Worm (Caenorhabditis elegans): ENCODE results near the gene bed-3.
"Not testable (repeated sequence)": the region's sequence is repeated elsewhere in the genome, so short reads cannot be mapped to it uniquely, and the experiment has no call there.

bed-3 gene

DNA sequence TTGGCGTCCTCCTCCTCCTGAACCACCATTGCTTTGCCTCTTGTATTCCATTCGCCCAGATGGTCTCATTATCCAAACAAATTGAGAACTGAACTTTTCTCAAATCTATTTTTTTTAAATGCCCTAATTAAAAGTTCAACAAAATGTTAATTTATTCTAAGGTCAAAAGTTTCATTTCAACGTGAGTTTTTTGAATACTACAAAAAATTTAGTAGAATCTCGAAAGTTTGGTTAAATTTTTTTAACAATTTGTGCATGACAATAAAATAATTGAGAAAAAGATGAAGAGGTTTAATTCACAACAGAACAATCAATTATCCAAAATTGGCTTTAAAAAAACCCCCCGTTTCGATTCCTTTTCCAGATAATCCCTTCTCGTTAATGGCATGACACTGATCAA is 24.4 kb upstream of the bed-3 start, which contains the start of gene F32B6.4:
Gene F32B6.4 (minus strand): TSS at position 101 of the 400 bp plus-strand sequence.
- TF ChIP-seq med-1 (GFP tag; optimal IDR thresholded peaks at IDR 0.05; ENCODE audit: insufficient read depth) (no peak), tab-1 (GFP tag; IDR thresholded peaks at IDR 0.05) (no peak), ztf-23 (GFP tag; IDR thresholded peaks at IDR 0.05) (no peak), ztf-29 (GFP tag; IDR thresholded peaks at IDR 0.05) (no peak), ref-1 (GFP tag; conservative IDR thresholded peaks at IDR 0.05) (no peak), klf-2 (GFP tag; conservative IDR thresholded peaks at IDR 0.05) (no peak), T22C8.4 (GFP tag; IDR thresholded peaks at IDR 0.05) (no peak)

DNA sequence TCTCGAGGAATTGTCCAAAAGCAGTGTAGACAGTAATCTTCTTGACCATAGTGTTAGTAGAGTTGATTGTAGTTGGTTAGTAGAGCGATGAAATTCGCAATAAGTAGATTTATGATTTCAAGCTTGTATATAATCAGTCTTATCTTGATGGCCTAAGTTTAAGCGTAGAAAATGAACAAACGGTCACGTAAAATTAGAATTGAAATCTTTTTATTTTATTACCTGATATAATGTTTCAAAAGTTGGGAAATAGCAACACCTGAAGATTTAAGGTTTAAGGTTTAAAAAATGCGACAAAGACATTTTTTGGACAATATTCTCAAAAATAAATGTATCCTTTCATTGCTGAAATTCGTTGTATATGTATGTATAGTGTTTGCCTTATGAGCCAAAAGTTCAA is 22.7 kb upstream of the bed-3 start, which contains the start of gene sss-1:
Gene sss-1 (minus strand): TSS at position 101 of the 400 bp plus-strand sequence.
- TF ChIP-seq ztf-29 (GFP tag; IDR thresholded peaks at IDR 0.05); T22C8.4 (GFP tag; IDR thresholded peaks at IDR 0.05); med-1 (GFP tag; optimal IDR thresholded peaks at IDR 0.05; ENCODE audit: insufficient read depth): not testable (repeated sequence)

DNA sequence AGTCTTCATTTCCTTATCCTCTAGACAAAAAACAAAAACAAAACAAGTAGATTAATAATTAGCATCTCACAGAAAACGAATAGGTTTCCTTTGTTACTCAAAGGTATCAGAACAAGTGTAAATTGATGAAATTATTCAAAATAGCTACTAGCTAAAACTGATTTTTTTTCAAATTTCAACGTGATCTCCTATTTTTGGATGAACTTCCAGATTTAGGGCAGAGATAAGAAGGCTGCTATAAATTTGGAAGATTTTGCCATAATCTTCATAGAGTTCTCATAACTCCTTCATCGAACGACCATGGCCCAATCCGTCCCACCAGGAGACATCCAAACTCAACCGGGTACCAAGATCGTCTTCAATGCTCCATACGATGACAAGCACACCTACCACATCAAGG is 22.0 kb upstream of the bed-3 start, which contains the start of gene msp-77:
Gene msp-77 (plus strand): TSS at position 301 of the 400 bp plus-strand sequence.
- not testable (repeated sequence) for TF ChIP-seq cog-1 (tag; optimal IDR thresholded peaks at IDR 0.05); ztf-29 (GFP tag; IDR thresholded peaks at IDR 0.05); ref-1 (GFP tag; conservative IDR thresholded peaks at IDR 0.05)

DNA sequence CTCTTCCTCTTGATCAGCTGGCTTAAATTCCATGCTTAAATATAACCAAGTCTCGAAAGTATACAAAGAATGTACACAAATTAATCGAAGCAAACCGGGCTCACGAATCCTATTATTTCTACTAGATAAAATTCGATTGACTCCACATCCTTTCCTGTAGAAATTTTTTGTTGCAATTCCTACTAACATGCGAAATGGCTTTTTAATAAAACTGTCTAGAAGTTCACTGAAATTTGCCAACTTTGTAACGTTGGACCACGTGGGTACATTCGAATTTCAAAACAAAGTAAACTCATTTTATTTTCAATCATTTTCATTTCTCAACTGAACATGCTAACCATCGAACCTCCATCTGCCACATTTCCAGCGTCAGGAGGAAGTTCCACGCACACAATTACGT is 21.2 kb upstream of the bed-3 start, which contains the start of gene ssp-32:
Gene ssp-32 (plus strand): TSS at position 301 of the 400 bp plus-strand sequence.
- no peak for TF ChIP-seq flt-1 (GFP tag; IDR thresholded peaks at IDR 0.05)
- no peak for TF ChIP-seq ref-1 (GFP tag; conservative IDR thresholded peaks at IDR 0.05)
- no peak for TF ChIP-seq ztf-23 (GFP tag; IDR thresholded peaks at IDR 0.05)
- no peak for TF ChIP-seq ztf-29 (GFP tag; IDR thresholded peaks at IDR 0.05)

DNA sequence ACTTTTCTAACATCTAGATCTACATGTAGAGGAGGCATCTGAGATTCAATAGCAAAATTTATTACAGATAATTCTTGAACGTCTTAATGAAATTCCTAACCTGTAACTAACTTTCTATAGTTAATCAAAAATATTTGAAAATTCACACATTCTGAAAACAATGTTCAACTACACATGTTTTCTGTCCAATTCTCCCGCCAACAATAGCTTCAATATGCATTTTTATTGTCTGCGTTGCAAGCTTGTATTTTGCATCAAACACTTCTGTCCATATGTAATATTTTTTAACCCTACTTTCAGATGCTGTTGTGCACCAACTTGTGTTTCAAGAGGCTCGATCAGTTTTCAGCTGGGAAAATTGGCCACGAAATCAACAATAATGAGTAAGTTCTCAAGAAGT is 17.6 kb upstream of the bed-3 start, which contains the start of gene tbc-3:
Gene tbc-3 (plus strand): TSS at position 301 of the 400 bp plus-strand sequence.
- no peak for TF ChIP-seq ztf-29 (GFP tag; IDR thresholded peaks at IDR 0.05)
- no peak for TF ChIP-seq klf-2 (GFP tag; conservative IDR thresholded peaks at IDR 0.05)
- no peak for TF ChIP-seq cog-1 (tag; optimal IDR thresholded peaks at IDR 0.05)

DNA sequence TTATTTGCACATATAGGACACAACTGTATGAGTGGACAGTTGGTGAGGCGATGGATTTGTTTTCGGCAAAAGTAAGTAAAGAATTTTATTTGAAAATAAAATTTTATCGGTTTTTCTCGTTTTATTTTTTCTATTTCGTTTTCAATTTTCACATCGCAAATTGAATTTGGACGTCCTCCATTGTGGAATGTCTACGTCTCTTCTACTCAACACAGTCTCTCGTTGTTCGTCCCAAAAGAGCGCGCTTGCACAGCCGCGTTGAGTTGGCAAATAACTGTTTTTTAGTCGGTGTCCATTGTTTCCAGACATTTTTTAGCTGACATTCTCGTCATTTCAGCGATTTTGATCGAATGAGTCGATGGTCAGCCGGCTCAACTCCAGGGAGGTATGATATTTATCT is 17.1 kb upstream of the bed-3 start:
- TF ChIP-seq klf-2 (GFP tag; conservative IDR thresholded peaks at IDR 0.05) (no peak), cog-1 (tag; optimal IDR thresholded peaks at IDR 0.05) (no peak), med-1 (GFP tag; optimal IDR thresholded peaks at IDR 0.05; ENCODE audit: insufficient read depth) (no peak), tab-1 (GFP tag; IDR thresholded peaks at IDR 0.05) (no peak), T22C8.4 (GFP tag; IDR thresholded peaks at IDR 0.05) (no peak), flt-1 (GFP tag; IDR thresholded peaks at IDR 0.05) (no peak), ztf-23 (GFP tag; IDR thresholded peaks at IDR 0.05) (no peak), ztf-29 (GFP tag; IDR thresholded peaks at IDR 0.05) (no peak), ref-1 (GFP tag; conservative IDR thresholded peaks at IDR 0.05) (no peak)

DNA sequence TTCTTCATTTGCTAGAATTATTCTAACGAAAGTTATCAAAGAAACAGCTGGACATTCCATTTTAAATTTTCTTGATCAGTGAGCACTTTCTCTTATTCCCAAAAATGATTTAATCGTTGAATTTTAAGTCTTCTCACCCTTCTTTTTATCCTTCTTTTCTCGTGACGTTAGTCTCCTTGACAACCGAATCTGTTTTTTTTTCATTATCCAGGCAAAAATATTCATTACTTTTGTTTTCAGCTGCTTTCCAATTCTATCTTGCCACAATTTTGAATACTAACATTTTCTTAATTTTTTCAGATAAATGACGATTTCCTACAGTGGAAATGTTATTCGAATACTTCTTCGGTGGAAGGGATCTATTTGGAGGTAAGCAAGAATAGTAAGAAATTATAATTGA is 12.7 kb upstream of the bed-3 start, which contains the start of gene best-13:
Gene best-13 (plus strand): TSS at position 301 of the 400 bp plus-strand sequence.
- no peak for TF ChIP-seq ref-1 (GFP tag; conservative IDR thresholded peaks at IDR 0.05)
- no peak for TF ChIP-seq T22C8.4 (GFP tag; IDR thresholded peaks at IDR 0.05)
- TF ChIP-seq med-1 (GFP tag; optimal IDR thresholded peaks at IDR 0.05; ENCODE audit: insufficient read depth) = no peak
- TF ChIP-seq ztf-23 (GFP tag; IDR thresholded peaks at IDR 0.05) = no peak
- TF ChIP-seq ztf-29 (GFP tag; IDR thresholded peaks at IDR 0.05) = no peak
- no peak for TF ChIP-seq flt-1 (GFP tag; IDR thresholded peaks at IDR 0.05)
- TF ChIP-seq tab-1 (GFP tag; IDR thresholded peaks at IDR 0.05) = no peak
- no peak for TF ChIP-seq klf-2 (GFP tag; conservative IDR thresholded peaks at IDR 0.05)
- TF ChIP-seq cog-1 (tag; optimal IDR thresholded peaks at IDR 0.05) = no peak

DNA sequence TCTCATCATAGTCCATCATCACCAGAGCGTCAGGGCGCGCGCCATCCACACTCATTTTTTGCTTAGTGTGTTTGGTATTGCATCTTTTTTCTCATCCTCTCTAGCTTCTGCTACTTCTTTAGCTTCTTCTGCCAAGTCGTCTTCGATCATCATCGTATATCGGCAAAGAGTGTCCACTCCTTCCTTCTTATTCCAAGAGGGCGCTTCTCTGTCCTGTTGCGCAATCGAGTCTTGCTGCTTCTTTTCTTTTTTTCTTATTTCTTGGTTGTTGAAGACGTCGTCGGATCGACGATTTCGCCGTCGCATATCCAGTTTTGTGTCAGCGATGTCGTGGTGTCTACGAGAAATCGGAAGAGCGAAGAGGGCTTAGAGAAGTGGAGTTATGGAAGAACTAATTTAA is 3.3 kb upstream of the bed-3 start:
- TF ChIP-seq klf-2 (GFP tag; conservative IDR thresholded peaks at IDR 0.05) = no peak
- no peak for TF ChIP-seq ref-1 (GFP tag; conservative IDR thresholded peaks at IDR 0.05)
- no peak for TF ChIP-seq ztf-29 (GFP tag; IDR thresholded peaks at IDR 0.05)
- no peak for TF ChIP-seq cog-1 (tag; optimal IDR thresholded peaks at IDR 0.05)
- TF ChIP-seq tab-1 (GFP tag; IDR thresholded peaks at IDR 0.05) = no peak
- TF ChIP-seq flt-1 (GFP tag; IDR thresholded peaks at IDR 0.05) = no peak
- TF ChIP-seq T22C8.4 (GFP tag; IDR thresholded peaks at IDR 0.05) = no peak
- no peak for TF ChIP-seq ztf-23 (GFP tag; IDR thresholded peaks at IDR 0.05)
- TF ChIP-seq med-1 (GFP tag; optimal IDR thresholded peaks at IDR 0.05; ENCODE audit: insufficient read depth) = no peak

DNA sequence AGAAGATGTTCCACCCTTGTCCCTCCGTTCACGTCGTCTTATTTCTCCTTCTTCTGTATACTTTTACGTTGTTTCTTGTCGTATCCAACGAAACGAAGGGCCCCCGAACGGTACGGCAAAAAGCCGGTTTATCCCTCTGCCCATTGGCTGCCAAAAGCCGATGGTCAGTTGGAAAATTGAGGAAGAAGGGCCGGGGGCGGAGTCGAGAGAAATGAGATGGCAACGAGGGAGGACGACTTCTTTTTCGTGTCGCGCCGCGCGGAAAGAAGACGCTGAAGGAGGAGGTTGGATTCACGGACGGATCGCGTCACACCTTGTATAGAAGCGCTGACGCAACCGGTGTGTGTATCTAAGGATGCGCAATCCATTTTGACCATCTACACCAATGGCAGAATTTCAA is 1.2 kb upstream of the bed-3 start:
- no peak for TF ChIP-seq ztf-29 (GFP tag; IDR thresholded peaks at IDR 0.05)
- TF ChIP-seq med-1 (GFP tag; optimal IDR thresholded peaks at IDR 0.05; ENCODE audit: insufficient read depth) = no peak
- no peak for TF ChIP-seq flt-1 (GFP tag; IDR thresholded peaks at IDR 0.05)
- TF ChIP-seq ref-1 (GFP tag; conservative IDR thresholded peaks at IDR 0.05) = no peak
- no peak for TF ChIP-seq klf-2 (GFP tag; conservative IDR thresholded peaks at IDR 0.05)
- no peak for TF ChIP-seq ztf-23 (GFP tag; IDR thresholded peaks at IDR 0.05)
- no peak for TF ChIP-seq tab-1 (GFP tag; IDR thresholded peaks at IDR 0.05)

DNA sequence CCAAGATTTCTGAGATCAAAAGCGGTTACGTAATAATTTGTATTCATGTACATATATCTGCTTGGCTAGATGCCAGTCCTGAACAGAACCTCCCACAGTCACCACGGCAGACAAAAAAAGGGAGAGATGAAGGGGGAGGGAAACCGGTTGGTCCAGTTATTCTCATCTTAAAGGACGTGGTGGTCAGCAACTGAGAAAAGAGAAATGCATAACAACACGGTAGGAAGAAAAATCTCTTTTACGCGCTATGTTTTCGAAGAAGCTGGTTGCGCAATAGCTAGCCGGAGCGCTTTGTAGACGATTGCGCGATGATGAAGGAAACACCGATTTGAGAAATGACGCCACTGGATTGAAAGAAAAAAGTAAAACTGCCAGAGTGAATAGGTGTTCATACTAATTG is 1.7 kb downstream of the bed-3 start:
- TF ChIP-seq tab-1 (GFP tag; IDR thresholded peaks at IDR 0.05) = no peak
- TF ChIP-seq med-1 (GFP tag; optimal IDR thresholded peaks at IDR 0.05; ENCODE audit: insufficient read depth) = no peak
- TF ChIP-seq ztf-23 (GFP tag; IDR thresholded peaks at IDR 0.05) = no peak
- no peak for TF ChIP-seq T22C8.4 (GFP tag; IDR thresholded peaks at IDR 0.05)

DNA sequence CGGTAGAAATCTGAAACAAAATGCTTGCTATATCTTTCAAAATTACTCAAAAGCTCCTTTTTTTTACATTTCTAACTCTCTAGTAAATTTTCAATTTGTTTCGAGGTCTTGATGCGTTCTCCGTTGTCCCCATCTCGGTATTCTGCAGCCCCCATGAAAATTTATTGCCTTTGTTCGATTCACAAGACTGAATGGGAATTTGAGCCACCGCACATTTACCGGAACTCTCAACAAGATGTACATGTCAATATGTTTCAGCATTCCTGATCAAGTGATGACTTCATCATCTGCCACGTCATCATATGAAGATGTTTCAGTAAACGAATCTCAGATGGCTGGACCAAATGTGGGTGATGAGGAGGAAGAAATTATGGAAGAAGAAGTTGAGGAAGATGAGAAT is 4.1 kb downstream of the bed-3 start:
- no peak for TF ChIP-seq flt-1 (GFP tag; IDR thresholded peaks at IDR 0.05)
- TF ChIP-seq tab-1 (GFP tag; IDR thresholded peaks at IDR 0.05) = no peak
- no peak for TF ChIP-seq T22C8.4 (GFP tag; IDR thresholded peaks at IDR 0.05)
- no peak for TF ChIP-seq med-1 (GFP tag; optimal IDR thresholded peaks at IDR 0.05; ENCODE audit: insufficient read depth)
- no peak for TF ChIP-seq ztf-23 (GFP tag; IDR thresholded peaks at IDR 0.05)

Data from whole organism, midembryonic.